Worm (Caenorhabditis elegans) whole organism, dauer: ENCODE data around the gene F42A10.6.

Experiments used
- unc-62 ChIP-seq: sonication (generic microtip); optimal IDR thresholded peaks from 2 replicates; lab custom pipeline; 2017; ENCODE audit warnings: missing biosample characterization, missing genetic modification reagents, missing genetic modification characterization

Gene F42A10.6

DNA sequence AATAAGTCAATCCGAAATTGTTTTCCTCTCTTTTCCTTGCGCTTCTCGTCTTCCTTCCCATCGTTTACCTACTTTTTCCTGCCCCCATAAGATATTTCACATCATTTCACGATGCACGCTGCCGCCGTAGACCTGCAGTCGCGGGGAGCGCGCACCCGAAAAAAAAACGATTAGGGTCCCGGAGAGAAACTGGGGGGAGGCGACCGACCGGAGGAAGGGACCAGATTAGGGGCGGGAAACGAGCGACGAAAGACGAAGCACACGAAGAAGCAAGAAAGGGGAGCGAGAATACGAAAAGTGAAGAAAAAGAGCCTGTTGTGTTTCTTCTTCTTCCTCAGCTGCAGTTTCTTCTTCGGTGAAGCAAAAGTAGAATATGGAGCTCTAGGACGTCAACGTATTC lies 41.5 kb downstream of the F42A10.6 start:
- TF ChIP-seq unc-62 = no peak

ce11 chrIII:6134111-6134510 lies 42.5 kb downstream of the F42A10.6 start:
- no peak for TF ChIP-seq unc-62

DNA sequence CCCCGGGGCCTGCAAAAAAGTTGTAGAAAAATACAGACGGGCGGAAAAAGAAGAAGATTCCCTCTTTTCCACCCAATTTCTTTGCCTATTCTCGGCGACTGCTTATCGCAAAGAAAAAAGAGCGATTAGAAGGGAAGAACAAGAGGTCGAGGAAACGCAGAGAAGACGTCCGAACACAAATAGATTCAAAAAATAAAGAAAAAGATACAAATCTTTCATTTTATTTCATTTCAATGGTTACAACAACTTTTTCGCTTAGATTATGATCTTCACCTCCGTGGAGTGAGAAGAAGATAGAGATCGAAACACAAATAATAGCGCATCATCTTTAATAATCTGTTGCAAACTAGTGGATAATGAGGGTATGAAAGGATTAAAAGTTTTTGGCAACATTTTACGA lies 44.6 kb downstream of the F42A10.6 start:
- no peak for TF ChIP-seq unc-62
